Worm (Caenorhabditis elegans) whole organism, L4/young adult: ENCODE measurements around the gene mua-6.

Experiments used
- W03F9.2 ChIP-seq: fragments of 150-350 bp; optimal IDR thresholded peaks from 2 replicates; lab custom pipeline; 2014; ENCODE audit warnings: missing biosample characterization, missing genetic modification characterization
- dao-5 ChIP-seq: sonication (generic microtip); optimal IDR thresholded peaks from 2 replicates; lab custom pipeline; 2016; ENCODE audit warnings: missing genotype, missing genetic modification characterization, moderate library complexity, missing compliant biosample characterization
- him-1 ChIP-seq: sonication (generic microtip); optimal IDR thresholded peaks from 2 replicates; lab custom pipeline; 2016; ENCODE audit warnings: missing genotype, missing genetic modification reagents, missing genetic modification characterization, missing compliant biosample characterization

DNA sequence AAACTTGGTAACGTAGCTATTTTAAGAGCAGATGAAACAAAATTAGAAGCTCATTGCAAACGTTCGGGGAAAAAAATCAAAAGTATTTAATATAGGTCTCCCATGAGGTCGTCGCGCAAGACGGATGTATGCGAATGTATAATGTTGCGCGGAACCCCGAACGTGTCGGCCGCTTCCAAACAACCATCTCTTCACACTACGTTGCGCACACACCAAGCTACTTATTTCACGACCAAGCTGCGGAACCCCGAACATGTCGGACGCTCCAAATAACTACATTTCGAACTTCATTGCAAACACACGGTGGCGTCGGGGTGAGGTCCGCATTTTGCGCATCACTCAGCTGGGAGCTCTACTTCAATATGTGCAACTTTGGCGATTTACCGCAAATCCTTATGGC, 7.0 kb downstream of the mua-6 start:
- TF ChIP-seq him-1: no peak
- TF ChIP-seq dao-5: no peak
- TF ChIP-seq W03F9.2 (tag; lab: Kevin White, UChicago): no peak
